Worm (Caenorhabditis elegans) whole organism, L4 larva: ENCODE results near the gene T24H7.8.
A peak's percentile ranks its signal among the peaks of the same experiment; 100 is the strongest.

Source experiments
- D1046.2 ChIP-seq: fragments of 200-800 bp; sonication (Bioruptor generic); IDR thresholded peaks from 2 replicates; pipeline ENCODE4 v1.3.6; 2022; ENCODE audit warnings: missing genetic modification characterization, missing compliant biosample characterization
- F49E8.2 ChIP-seq: sonication (generic microtip); optimal IDR thresholded peaks from 2 replicates; lab custom pipeline; 2016; ENCODE audit warnings: missing compliant biosample characterization, mild to moderate bottlenecking, missing genetic modification characterization, borderline replicate concordance
- T20F7.1 ChIP-seq: fragments of 200-800 bp; sonication (Bioruptor generic); optimal IDR thresholded peaks from 2 replicates; lab custom pipeline; 2018; ENCODE audit warnings: mild to moderate bottlenecking, missing genetic modification characterization, missing compliant biosample characterization
- T26A8.4 ChIP-seq: fragments of 200-800 bp; sonication (Bioruptor generic); IDR thresholded peaks from 2 replicates; pipeline ENCODE4 v1.3.6; 2022; ENCODE audit warnings: missing genetic modification characterization, missing compliant biosample characterization
- ZK337.2 ChIP-seq: fragments of 200-800 bp; sonication (Bioruptor generic); IDR thresholded peaks from 2 replicates; pipeline ENCODE4 v1.3.6; 2022; ENCODE audit warnings: missing genetic modification reagents, missing genetic modification characterization, missing compliant biosample characterization
- ZK546.5 ChIP-seq, 2 experiments: sonication (generic microtip); optimal IDR thresholded peaks; 2 replicates each; lab custom pipeline; 2017; ENCODE audit warnings: missing biosample characterization in 2 of 2, missing genetic modification characterization in 2 of 2
- ceh-28 ChIP-seq: fragments of 150-350 bp; optimal IDR thresholded peaks from 2 replicates; lab custom pipeline; 2014; ENCODE audit warnings: missing biosample characterization, missing genetic modification reagents, missing genetic modification characterization
- cey-2 ChIP-seq: sonication (generic microtip); optimal IDR thresholded peaks from 3 replicates; lab custom pipeline; 2017; ENCODE audit warnings: missing genetic modification characterization, mild to moderate bottlenecking, missing compliant biosample characterization, antibody characterized with exemption, borderline replicate concordance; ENCODE audit not compliant: insufficient read depth
- daf-8 ChIP-seq: fragments of 200-800 bp; sonication (Bioruptor generic); IDR thresholded peaks from 2 replicates; pipeline ENCODE4 v1.3.6; 2022; ENCODE audit warnings: missing genetic modification characterization, missing compliant biosample characterization
- dmd-6 ChIP-seq: fragments of 200-800 bp; sonication (Bioruptor generic); IDR thresholded peaks from 2 replicates; pipeline ENCODE4 v1.3.6; 2022; ENCODE audit warnings: missing genetic modification reagents, missing genetic modification characterization, missing compliant biosample characterization
- dmd-8 ChIP-seq: fragments of 200-800 bp; sonication (Bioruptor generic); IDR thresholded peaks from 2 replicates; pipeline ENCODE4 v1.3.6; 2022; ENCODE audit warnings: missing genetic modification characterization, missing compliant biosample characterization
- dmd-9 ChIP-seq: fragments of 200-800 bp; sonication (Bioruptor generic); IDR thresholded peaks from 2 replicates; pipeline ENCODE4 v1.3.6; 2022; ENCODE audit warnings: missing genetic modification reagents, missing genetic modification characterization, missing compliant biosample characterization
- dpl-1 ChIP-seq: fragments of 150-350 bp; optimal IDR thresholded peaks from 2 replicates; lab custom pipeline; 2014; ENCODE audit warnings: missing biosample characterization, missing genetic modification reagents, missing genetic modification characterization
- fos-1 ChIP-seq: fragments of 150-350 bp; optimal IDR thresholded peaks from 2 replicates; lab custom pipeline; 2014; ENCODE audit warnings: missing biosample characterization, missing genetic modification characterization
- hif-1 ChIP-seq, 2 experiments: sonication (generic microtip); optimal IDR thresholded peaks; 2 replicates each; lab custom pipeline; 2016 to 2017; ENCODE audit warnings: missing compliant biosample characterization in 2 of 2, missing genetic modification characterization in 2 of 2, missing genetic modification reagents in 2 of 2, missing genotype in 2 of 2, mild to moderate bottlenecking in 1 of 2
- hlh-11 ChIP-seq: fragments of 200-800 bp; sonication (Bioruptor generic); optimal IDR thresholded peaks from 2 replicates; lab custom pipeline; 2018; ENCODE audit warnings: mild to moderate bottlenecking, missing genetic modification characterization, missing compliant biosample characterization
- hlh-30 ChIP-seq: sonication (generic microtip); optimal IDR thresholded peaks from 2 replicates; lab custom pipeline; 2017; ENCODE audit warnings: antibody characterized with exemption, mild to moderate bottlenecking, missing genetic modification characterization, missing compliant biosample characterization; ENCODE audit not compliant: insufficient read depth
- lim-7 ChIP-seq: fragments of 200-800 bp; sonication (Bioruptor generic); IDR thresholded peaks from 2 replicates; pipeline ENCODE4 v1.3.6; 2022; ENCODE audit warnings: missing genetic modification characterization, missing compliant biosample characterization
- lin-13 ChIP-seq: fragments of 150-350 bp; optimal IDR thresholded peaks from 2 replicates; lab custom pipeline; 2014; ENCODE audit warnings: missing biosample characterization, missing genetic modification reagents, missing genetic modification characterization
- lin-38 ChIP-seq: fragments of 200-800 bp; sonication (Bioruptor generic); IDR thresholded peaks from 2 replicates; pipeline ENCODE4 v1.3.6; 2022; ENCODE audit warnings: missing genetic modification reagents, missing genetic modification characterization, missing compliant biosample characterization
- lir-3 ChIP-seq: sonication (generic microtip); optimal IDR thresholded peaks from 2 replicates; lab custom pipeline; 2016; ENCODE audit warnings: mild to moderate bottlenecking, missing genetic modification characterization, missing compliant biosample characterization
- madf-5 ChIP-seq, 2 experiments: fragments of 200-800 bp; sonication (Bioruptor generic); IDR thresholded peaks; 2 replicates each; pipeline ENCODE4 v1.3.6; 2022; ENCODE audit warnings: missing compliant biosample characterization in 2 of 2, missing genetic modification characterization in 2 of 2
- mdt-29 ChIP-seq: fragments of 200-800 bp; sonication (Bioruptor generic); IDR thresholded peaks from 2 replicates; pipeline ENCODE4 v1.3.6; 2022; ENCODE audit warnings: missing genetic modification reagents, missing genetic modification characterization, missing compliant biosample characterization
- mxl-2 ChIP-seq: fragments of 200-800 bp; sonication (Bioruptor generic); conservative IDR thresholded peaks from 2 replicates; pipeline ENCODE4 v1.3.6; 2022; ENCODE audit warnings: missing genetic modification reagents, missing genetic modification characterization, missing compliant biosample characterization
- nhr-28 ChIP-seq: fragments of 150-350 bp; optimal IDR thresholded peaks from 2 replicates; lab custom pipeline; 2014; ENCODE audit warnings: missing biosample characterization, missing genetic modification characterization
- nhr-76 ChIP-seq: fragments of 150-350 bp; optimal IDR thresholded peaks from 2 replicates; lab custom pipeline; 2014; ENCODE audit warnings: missing biosample characterization, missing genetic modification characterization
- nhr-77 ChIP-seq: fragments of 150-350 bp; optimal IDR thresholded peaks from 2 replicates; lab custom pipeline; 2014; ENCODE audit warnings: missing biosample characterization, missing genetic modification characterization
- php-3 ChIP-seq: fragments of 200-800 bp; sonication (Bioruptor generic); IDR thresholded peaks from 2 replicates; pipeline ENCODE4 v1.3.6; 2022; ENCODE audit warnings: missing genetic modification reagents, missing genetic modification characterization, missing compliant biosample characterization
- saeg-2 ChIP-seq: fragments of 200-800 bp; sonication (Bioruptor generic); IDR thresholded peaks from 2 replicates; pipeline ENCODE4 v1.3.6; 2022; ENCODE audit warnings: missing genetic modification reagents, missing genetic modification characterization, missing compliant biosample characterization
- spr-1 ChIP-seq: sonication (generic microtip); optimal IDR thresholded peaks from 2 replicates; lab custom pipeline; 2016; ENCODE audit warnings: mild to moderate bottlenecking, missing genetic modification characterization, missing compliant biosample characterization
- tra-1 ChIP-seq: fragments of 200-800 bp; sonication (Bioruptor generic); IDR thresholded peaks from 2 replicates; pipeline ENCODE4 v1.3.6; 2022; ENCODE audit warnings: missing genetic modification reagents, missing genetic modification characterization, missing compliant biosample characterization
- unc-62 ChIP-seq, 3 experiments: fragments of 150-350 bp in 1 of 3; sonication (generic microtip); optimal IDR thresholded peaks in 2 of 3; peaks in 1 of 3; 1 replicate in 1 of 3; 2 replicates in 2 of 3; lab custom pipeline; 2014 to 2017; ENCODE audit warnings: missing biosample characterization in 3 of 3, missing genetic modification characterization in 3 of 3, missing genetic modification reagents in 3 of 3, missing genotype in 1 of 3
- zfp-2 ChIP-seq: sonication (generic microtip); optimal IDR thresholded peaks from 2 replicates; lab custom pipeline; 2016; ENCODE audit warnings: mild to moderate bottlenecking, missing genetic modification characterization, missing compliant biosample characterization
- ztf-11 ChIP-seq: fragments of 150-350 bp; optimal IDR thresholded peaks from 2 replicates; lab custom pipeline; 2014; ENCODE audit warnings: missing biosample characterization, missing genetic modification characterization

Gene T24H7.8

DNA sequence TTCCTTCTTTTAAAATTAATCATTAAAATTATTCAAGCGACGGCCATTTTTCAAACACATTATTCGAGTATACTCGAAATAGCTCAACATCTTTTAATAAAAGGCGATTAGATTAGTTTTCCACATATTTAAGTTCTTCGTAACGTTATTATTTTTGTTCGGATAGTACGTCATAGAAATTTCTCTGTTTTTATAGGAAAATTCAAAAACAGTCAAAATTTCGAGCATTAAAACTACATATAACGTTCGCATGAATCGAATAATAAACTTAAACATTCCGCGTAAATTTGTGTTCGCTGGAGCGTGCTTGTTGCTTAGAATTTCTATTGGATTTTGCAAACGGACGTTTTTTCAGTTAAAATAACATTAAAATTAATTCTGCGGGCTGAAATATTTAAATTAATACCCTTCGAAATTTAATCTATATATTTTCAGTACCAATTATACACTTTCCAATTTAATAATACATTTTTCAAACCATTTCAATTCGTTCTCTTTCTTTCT, 3.4 kb downstream of the T24H7.8 start, which contains the start of gene blos-4:
Gene blos-4 (plus strand): TSS at position 51 of the 504 bp plus-strand sequence.
- TF ChIP-seq nhr-76 (tag; lab: Kevin White, UChicago) = no peak
- no peak for TF ChIP-seq lir-3
- TF ChIP-seq lin-13 = no peak
- TF ChIP-seq dpl-1 (GFP tag; lab: Kevin White, UChicago) = peak; percentile 58

DNA sequence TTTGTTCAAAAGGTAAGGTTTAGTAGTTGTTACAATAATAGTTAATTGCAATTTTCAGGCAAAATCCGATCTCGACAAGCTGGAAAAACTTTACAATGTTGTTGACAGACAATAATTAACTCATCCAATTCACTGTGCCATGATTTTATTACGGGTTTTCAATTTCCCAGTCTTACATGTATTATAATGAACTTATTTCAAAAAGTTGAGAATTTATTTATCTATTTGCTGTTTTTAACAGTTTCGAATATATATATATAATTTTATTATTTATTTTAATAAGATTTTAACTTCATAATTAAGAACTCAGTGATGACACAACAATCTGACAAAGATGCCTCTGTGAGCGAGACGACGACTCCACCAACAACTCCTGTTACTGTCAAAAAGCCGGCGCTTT, 4.2 kb downstream of the T24H7.8 start, which contains the start of gene lelo-1:
Gene lelo-1 (plus strand): TSS at position 301 of the 400 bp plus-strand sequence.
- TF ChIP-seq hlh-30 (tag; lab: Kevin White, UChicago) (no peak), F49E8.2 (tag; lab: Kevin White, UChicago) (no peak), T20F7.1 (GFP tag; lab: Kevin White, UChicago) (no peak), fos-1 (tag; lab: Kevin White, UChicago) (no peak), daf-8 (no peak), nhr-28 (tag; lab: Kevin White, UChicago) (no peak), saeg-2 (GFP tag; lab: Robert Waterston, UW) (no peak), ceh-28 (no peak), mdt-29 (GFP tag; lab: Robert Waterston, UW) (no peak), dmd-9 (GFP tag; lab: Robert Waterston, UW) (no peak), cey-2 (tag; lab: Kevin White, UChicago) (no peak), dmd-6 (GFP tag; lab: Robert Waterston, UW) (no peak), lir-3 (no peak), lin-38 (GFP tag; lab: Robert Waterston, UW) (no peak), tra-1 (GFP tag; lab: Robert Waterston, UW) (no peak), ZK546.5 (tag; optimal IDR thresholded peaks at IDR 0.05; lab: Kevin White, UChicago) (no peak), dpl-1 (GFP tag; lab: Kevin White, UChicago) (no peak), madf-5 (GFP tag; IDR thresholded peaks at IDR 0.05; lab: Robert Waterston, UW) (no peak), ztf-11 (tag; lab: Kevin White, UChicago) (no peak), hif-1 (tag; optimal IDR thresholded peaks at IDR 0.05; lab: Kevin White, UChicago) (no peak)

DNA sequence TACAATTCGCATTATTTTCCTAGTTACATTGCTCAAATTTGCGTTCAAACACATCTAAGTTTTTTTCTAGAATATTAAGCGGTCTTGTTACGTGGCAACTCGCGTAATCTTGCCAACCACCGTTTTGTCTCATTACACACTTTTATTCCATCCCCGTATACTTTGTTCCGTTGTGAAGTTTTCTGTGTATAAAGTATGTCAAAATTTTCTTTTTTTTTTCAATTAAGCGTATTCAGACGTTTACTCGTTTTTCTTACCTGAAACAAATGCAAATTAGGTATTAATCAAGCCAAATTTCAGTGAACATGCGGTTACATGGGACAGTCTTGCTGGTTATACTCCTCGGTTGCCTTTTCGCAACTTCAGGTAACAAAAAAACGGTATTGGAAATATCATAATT, 5.2 kb downstream of the T24H7.8 start, which contains the start of gene T24H7.2:
Gene T24H7.2 (plus strand): TSS at position 301 of the 400 bp plus-strand sequence.
- TF ChIP-seq fos-1 (tag; lab: Kevin White, UChicago) (no peak), ZK337.2 (GFP tag; lab: Robert Waterston, UW) (no peak), lim-7 (no peak), zfp-2 (tag; lab: Kevin White, UChicago) (no peak), nhr-76 (tag; lab: Kevin White, UChicago) (no peak), ztf-11 (tag; lab: Kevin White, UChicago) (no peak), spr-1 (no peak), mxl-2 (GFP tag; lab: Robert Waterston, UW) (no peak), dmd-8 (no peak), php-3 (no peak), T26A8.4 (GFP tag; lab: Robert Waterston, UW) (no peak), nhr-77 (tag; lab: Kevin White, UChicago) (no peak), D1046.2 (GFP tag; lab: Robert Waterston, UW) (no peak)

DNA sequence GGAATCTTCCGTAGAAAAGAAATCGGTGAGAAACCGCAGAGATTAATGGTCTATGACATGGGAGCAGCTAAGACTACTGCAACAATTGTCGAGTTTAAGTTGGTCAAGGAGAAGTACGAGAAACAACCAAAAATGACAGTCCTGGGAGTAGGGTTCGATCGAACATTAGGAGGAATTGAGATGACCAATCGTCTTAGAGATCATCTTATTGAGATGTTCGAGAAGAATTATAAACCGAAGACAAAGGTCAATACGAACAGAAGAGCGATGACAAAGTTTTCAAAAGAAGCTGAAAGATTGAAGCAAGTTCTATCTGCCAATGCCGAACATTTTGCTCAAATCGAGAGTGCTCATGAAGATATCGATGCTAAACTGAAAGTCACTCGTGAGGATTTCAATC, 6.2 kb downstream of the T24H7.8 start:
- TF ChIP-seq hlh-11 (tag; lab: Kevin White, UChicago) (no peak), unc-62 (GFP tag; optimal IDR thresholded peaks at IDR 0.05 in 1 of 2; lab: Kevin White, UChicago) (peak in 1 of 2 experiments; percentile 92), unc-62 (tag; optimal IDR thresholded peaks at IDR 0.05; lab: Kevin White, UChicago) (no peak)
